Fruit fly (Drosophila melanogaster): ENCODE measurements around the gene FoxK.

FoxK gene

DNA sequence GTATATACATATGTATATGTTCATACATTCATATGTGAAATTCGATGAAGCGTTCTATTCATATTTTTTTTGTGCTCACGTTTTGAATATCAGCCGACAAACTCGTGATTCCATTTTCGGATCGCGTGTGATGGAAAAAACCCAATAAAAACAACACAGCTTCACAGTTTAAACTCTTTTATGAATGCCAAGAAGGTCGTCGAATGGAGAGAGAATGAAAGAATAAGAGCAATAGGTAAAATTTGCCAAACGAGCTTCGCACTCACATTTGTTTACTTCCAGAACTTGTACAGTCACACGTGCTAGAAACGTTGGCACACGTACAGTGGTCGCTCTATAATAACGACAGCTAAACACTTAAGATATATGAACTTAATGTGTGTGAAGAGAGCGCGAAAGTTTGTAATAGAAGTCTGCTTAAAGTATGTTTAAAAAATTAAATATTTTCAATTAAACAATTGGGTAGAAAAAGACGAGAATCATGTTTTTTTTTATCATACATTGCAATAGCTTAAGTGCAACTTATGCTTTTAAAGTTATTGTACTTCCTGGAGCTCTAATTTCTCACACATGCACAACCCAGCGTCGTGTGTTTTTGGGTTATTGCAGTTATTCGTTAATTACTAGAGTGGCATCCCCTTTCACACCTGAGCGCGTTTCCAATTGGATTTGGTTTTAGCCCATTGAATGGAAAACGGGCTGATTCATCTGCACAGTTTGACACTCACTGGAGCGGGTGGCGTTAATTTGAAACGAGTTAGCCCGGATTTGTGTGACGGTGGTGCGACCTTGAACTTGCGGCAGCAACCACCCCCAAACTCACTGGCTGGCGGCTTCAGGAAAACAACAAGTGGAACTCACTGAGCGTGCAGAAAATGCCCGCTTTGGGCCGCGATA, 5.3 kb upstream of the FoxK start (continued):
- no peak for TF ChIP-seq Dfd (GFP tag; optimal IDR thresholded peaks at IDR 0.05)
- TF ChIP-seq CG12942 (GFP tag; optimal IDR thresholded peaks at IDR 0.05) = no peak
- no peak for TF ChIP-seq CG8924 (tag; optimal IDR thresholded peaks at IDR 0.05)
- no peak for TF ChIP-seq CG4617 (GFP tag; optimal IDR thresholded peaks at IDR 0.05; ENCODE audit: borderline replicate concordance)
- no peak for TF ChIP-seq wek (GFP tag; optimal IDR thresholded peaks at IDR 0.05)
- TF ChIP-seq lab (GFP tag; optimal IDR thresholded peaks at IDR 0.05) = peak; percentile 60
- no peak for TF ChIP-seq seq (GFP tag; IDR thresholded peaks at IDR 0.05)
- no peak for TF ChIP-seq luna (GFP tag; optimal IDR thresholded peaks at IDR 0.05)
- no peak for TF ChIP-seq CG9215 (GFP tag; IDR thresholded peaks at IDR 0.05)
- no peak for TF ChIP-seq Ssrp (tag; optimal IDR thresholded peaks at IDR 0.05)
- no peak for TF ChIP-seq CG13775 (GFP tag; optimal IDR thresholded peaks at IDR 0.05)
- TF ChIP-seq CG10979 (tag; optimal IDR thresholded peaks at IDR 0.05) = peak; percentile 10
- TF ChIP-seq cwo (GFP tag; optimal IDR thresholded peaks at IDR 0.05) = peak; percentile 96
- TF ChIP-seq CG5180 (GFP tag; optimal IDR thresholded peaks at IDR 0.05) = no peak
- peak; percentile 14 for TF ChIP-seq Fer3 (tag; optimal IDR thresholded peaks at IDR 0.05)
- TF ChIP-seq CG12391 (tag; optimal IDR thresholded peaks at IDR 0.05) = peak; percentile 6
- no peak for TF ChIP-seq CG1832 (GFP tag; optimal IDR thresholded peaks at IDR 0.05)
- TF ChIP-seq Dip3 (GFP tag; optimal IDR thresholded peaks at IDR 0.05) = peak; percentile 27
- TF ChIP-seq sens (GFP tag) = peak; percentile 72
- no peak for TF ChIP-seq CG6791 (GFP tag; IDR thresholded peaks at IDR 0.05; ENCODE audit: partially characterized antibody)
- TF ChIP-seq gcm2 (GFP tag; optimal IDR thresholded peaks at IDR 0.05) = no peak
- peak; percentile 32; the same call in 1 of the 2 replicates for TF ChIP-seq CG14014 (GFP tag; IDR thresholded peaks at IDR 0.05)
- no peak for TF ChIP-seq NC2α (GFP tag; optimal IDR thresholded peaks at IDR 0.05)
- TF ChIP-seq CG9932 (GFP tag; IDR thresholded peaks at IDR 0.05) = 0 out of 2 replicates have a peak, but pooled peaks have one; percentile 7
- TF ChIP-seq CG14441 (GFP tag; IDR thresholded peaks at IDR 0.05) = no peak
- TF ChIP-seq phol (tag; optimal IDR thresholded peaks at IDR 0.05) = peak; percentile 19
- TF ChIP-seq Nf-YC (tag; optimal IDR thresholded peaks at IDR 0.05) = no peak
- TF ChIP-seq Sry-δ (GFP tag; optimal IDR thresholded peaks at IDR 0.05) = no peak
- TF ChIP-seq Bteb2 (GFP tag; optimal IDR thresholded peaks at IDR 0.05) = no peak
- TF ChIP-seq row (GFP tag; IDR thresholded peaks at IDR 0.05) = peak; percentile 16; the same call in 1 of the 3 replicates
- TF ChIP-seq ken (GFP tag; IDR thresholded peaks at IDR 0.05) = no peak
- no peak for TF ChIP-seq HHEX (GFP tag; optimal IDR thresholded peaks at IDR 0.05)
- TF ChIP-seq Jarid2 (GFP tag; optimal IDR thresholded peaks at IDR 0.05) = no peak
- TF ChIP-seq CG10147 (GFP tag; optimal IDR thresholded peaks at IDR 0.05) = no peak
- no peak for TF ChIP-seq danr (GFP tag; IDR thresholded peaks at IDR 0.05)
- TF ChIP-seq Opbp (GFP tag; IDR thresholded peaks at IDR 0.05; ENCODE audit: partially characterized antibody) = no peak
- no peak for TF ChIP-seq chinmo (GFP tag; IDR thresholded peaks at IDR 0.05; ENCODE audit: partially characterized antibody)
- TF ChIP-seq gem (tag; optimal IDR thresholded peaks at IDR 0.05) = peak; percentile 43
- no peak for TF ChIP-seq CG8388 (GFP tag; optimal IDR thresholded peaks at IDR 0.05)
- no peak for TF ChIP-seq lola (GFP tag; optimal IDR thresholded peaks at IDR 0.05)
- TF ChIP-seq BtbVII (GFP tag; optimal IDR thresholded peaks at IDR 0.05) = no peak
- no peak for TF ChIP-seq disco-r (GFP tag; optimal IDR thresholded peaks at IDR 0.05)
- TF ChIP-seq scrt (GFP tag; optimal IDR thresholded peaks at IDR 0.05) = peak; percentile 40
- TF ChIP-seq CG10267 (tag; optimal IDR thresholded peaks at IDR 0.05) = no peak
- TF ChIP-seq CG32532 (GFP tag; IDR thresholded peaks at IDR 0.05) = peak; percentile 54
- no peak for TF ChIP-seq tup (GFP tag; optimal IDR thresholded peaks at IDR 0.05)
- peak; percentile 38 for TF ChIP-seq CG7987 (GFP tag; optimal IDR thresholded peaks at IDR 0.05)
